Worm (Caenorhabditis elegans): ENCODE data around the gene F07C4.10.

Gene F07C4.10

DNA sequence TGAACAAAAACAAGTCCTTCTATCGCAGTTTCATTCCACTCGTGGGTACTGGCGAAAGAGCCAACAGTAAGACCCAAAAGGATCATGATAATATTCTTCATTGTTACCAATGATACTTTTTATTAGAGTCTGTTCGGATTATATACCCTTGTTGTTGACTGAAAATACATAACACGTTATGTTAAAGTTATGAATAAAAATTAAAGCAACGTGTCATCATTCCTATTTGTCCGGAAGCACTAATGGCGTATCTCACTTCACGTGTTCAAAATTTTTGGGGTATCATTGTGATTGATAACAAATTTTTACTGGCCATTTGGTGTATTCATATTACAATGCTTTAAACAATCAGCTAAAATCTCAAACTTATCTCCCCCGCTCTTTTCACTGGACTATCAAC, 38.2 kb downstream of the F07C4.10 start, which contains the start of gene scl-26:
TSS of gene scl-26 (minus strand) at position 101 of the 400 bp plus-strand sequence.
- TF ChIP-seq lin-15B (tag; optimal IDR thresholded peaks at IDR 0.05) (no peak), alr-1 (tag; optimal IDR thresholded peaks at IDR 0.05; ENCODE audit: borderline replicate concordance) (no peak), irx-1 (tag; optimal IDR thresholded peaks at IDR 0.05) (no peak), zip-4 (GFP tag; optimal IDR thresholded peaks at IDR 0.05) (no peak), lin-35 (GFP tag; optimal IDR thresholded peaks at IDR 0.05) (no peak), hpl-2 (GFP tag; optimal IDR thresholded peaks at IDR 0.05) (no peak), ceh-8 (GFP tag; optimal IDR thresholded peaks at IDR 0.05) (no peak), unc-62 (GFP tag; optimal IDR thresholded peaks at IDR 0.05) (no peak), fkh-4 (tag; optimal IDR thresholded peaks at IDR 0.05; ENCODE audit: borderline replicate concordance) (no peak), nhr-20 (tag; optimal IDR thresholded peaks at IDR 0.05) (no peak), nhr-71 (tag; optimal IDR thresholded peaks at IDR 0.05) (no peak), isw-1 (GFP tag; IDR thresholded peaks at IDR 0.05) (no peak), nhr-12 (tag; optimal IDR thresholded peaks at IDR 0.05) (no peak), mef-2 (tag; optimal IDR thresholded peaks at IDR 0.05) (no peak), nhr-19 (GFP tag; conservative IDR thresholded peaks at IDR 0.05) (no peak), lin-13 (GFP tag; optimal IDR thresholded peaks at IDR 0.05) (no peak), C04F5.9 (tag; optimal IDR thresholded peaks at IDR 0.05) (no peak)

- no peak for TF ChIP-seq C16A3.4 (tag; optimal IDR thresholded peaks at IDR 0.05)
- TF ChIP-seq mdl-1 (tag; optimal IDR thresholded peaks at IDR 0.05): no peak
- no peak for TF ChIP-seq lin-35 (GFP tag; optimal IDR thresholded peaks at IDR 0.05)
- no peak for TF ChIP-seq nhr-76 (tag; optimal IDR thresholded peaks at IDR 0.05)
- TF ChIP-seq zag-1 (tag; optimal IDR thresholded peaks at IDR 0.05): no peak
- TF ChIP-seq ets-5 (GFP tag; IDR thresholded peaks at IDR 0.05): no peak
- TF ChIP-seq F16B12.6 (tag; optimal IDR thresholded peaks at IDR 0.05): no peak
- TF ChIP-seq nhr-20 (tag; optimal IDR thresholded peaks at IDR 0.05): no peak
These were observed 39.5 kb downstream of the F07C4.10 start, which contains the start of gene C50E3.9 for ce11 chrV:7600149-7600548. C50E3.9 (minus strand) TSS chrV:7600249.

- TF ChIP-seq sox-4 (tag; optimal IDR thresholded peaks at IDR 0.05) (no peak), alr-1 (tag; optimal IDR thresholded peaks at IDR 0.05; ENCODE audit: borderline replicate concordance) (no peak)
These were observed 41.4 kb downstream of the F07C4.10 start, which contains the start of gene C50E3.7 for ce11 chrV:7598269-7598668. C50E3.7 (minus strand) TSS chrV:7598369.

ce11 chrV:7595132-7595531, 44.6 kb downstream of the F07C4.10 start:
- TF ChIP-seq nhr-11 (tag; optimal IDR thresholded peaks at IDR 0.05) (no peak), lir-3 (tag; optimal IDR thresholded peaks at IDR 0.05; ENCODE audit: poor library complexity) (no peak), ceh-8 (GFP tag; optimal IDR thresholded peaks at IDR 0.05) (no peak), nhr-77 (tag; optimal IDR thresholded peaks at IDR 0.05) (no peak), sox-4 (tag; optimal IDR thresholded peaks at IDR 0.05) (no peak), nhr-12 (tag; optimal IDR thresholded peaks at IDR 0.05) (no peak), nhr-47 (tag; optimal IDR thresholded peaks at IDR 0.05) (no peak), rnt-1 (tag; optimal IDR thresholded peaks at IDR 0.05) (no peak), ces-1 (GFP tag; optimal IDR thresholded peaks at IDR 0.05) (no peak), ceh-63 (GFP tag; optimal IDR thresholded peaks at IDR 0.05) (no peak), pax-3 (tag; optimal IDR thresholded peaks at IDR 0.05) (no peak), nhr-90 (tag; optimal IDR thresholded peaks at IDR 0.05; ENCODE audit: poor library complexity) (no peak), ztf-4 (tag; optimal IDR thresholded peaks at IDR 0.05) (no peak), snu-23 (GFP tag; optimal IDR thresholded peaks at IDR 0.05) (no peak), nhr-237 (tag; optimal IDR thresholded peaks at IDR 0.05) (no peak), egl-27 (tag; optimal IDR thresholded peaks at IDR 0.05) (no peak), lin-14 (GFP tag; optimal IDR thresholded peaks at IDR 0.05) (no peak), fkh-10 (GFP tag; optimal IDR thresholded peaks at IDR 0.05) (no peak), snpc-4 (tag; optimal IDR thresholded peaks at IDR 0.05) (no peak)
